Worm (Caenorhabditis elegans) whole organism, young adult: ENCODE data around the gene col-73.
"Not testable (repeated sequence)": the region's sequence is repeated elsewhere in the genome, so short reads cannot be mapped to it uniquely, and the experiment has no call there.

Source experiments
- rpc-1 ChIP-seq, 2 experiments: fragments of 150-350 bp in 1 of 2; sonication (generic microtip) in 1 of 2; optimal IDR thresholded peaks; 2 replicates each; lab custom pipeline; 2014 to 2018; ENCODE audit warnings: missing biosample characterization in 1 of 2, missing genetic modification characterization in 1 of 2, missing genetic modification reagents in 1 of 2, missing genotype in 1 of 2
- unc-130 ChIP-seq: sonication (generic microtip); optimal IDR thresholded peaks from 2 replicates; lab custom pipeline; 2016; ENCODE audit warnings: missing genetic modification reagents, missing genetic modification characterization, missing compliant biosample characterization

ce11 chrII:4872359-4872758 is 570 bp downstream of the col-73 start:
- not testable (repeated sequence) for TF ChIP-seq unc-130 (GFP tag; lab: Kevin White, UChicago); rpc-1 (optimal IDR thresholded peaks at IDR 0.05; lab: Kevin White, UChicago); rpc-1 (tag; optimal IDR thresholded peaks at IDR 0.05; lab: Kevin White, UChicago)
